Fruit fly (Drosophila melanogaster) whole organism, embryonic: ENCODE data around the gene Try29F.

Source experiments
- Antp ChIP-seq: fragments of 200-800 bp; sonication (Bioruptor generic); optimal IDR thresholded peaks from 3 replicates; lab custom pipeline; 2016; ENCODE audit warnings: missing biosample characterization, missing genetic modification characterization
- CG6765 ChIP-seq: fragments of 200-800 bp; sonication (Bioruptor generic); optimal IDR thresholded peaks from 3 replicates; lab custom pipeline; 2017; ENCODE audit warnings: missing biosample characterization, mild to moderate bottlenecking, missing genetic modification characterization
- CG9817 ChIP-seq: fragments of 200-800 bp; sonication (Bioruptor generic); optimal IDR thresholded peaks from 2 replicates; lab custom pipeline; 2018; ENCODE audit warnings: missing biosample characterization, mild to moderate bottlenecking, missing genetic modification characterization, moderate library complexity
- Mes4 ChIP-seq: fragments of 200-800 bp; sonication (Bioruptor generic); optimal IDR thresholded peaks from 2 replicates; lab custom pipeline; 2016; ENCODE audit warnings: missing biosample characterization, missing genetic modification characterization
- Sin3A ChIP-seq: fragments of >200 bp; optimal IDR thresholded peaks from 2 replicates; lab custom pipeline; 2018
- Stat92E ChIP-seq, 3 experiments: fragments of >200 bp in 2 of 3; fragments of 200-800 bp in 1 of 3; sonication (Bioruptor generic) in 1 of 3; optimal IDR thresholded peaks; 2 replicates each; lab custom pipeline; 2017 to 2019; ENCODE audit warnings: missing biosample characterization in 3 of 3, missing genetic modification characterization in 3 of 3, mild to moderate bottlenecking in 1 of 3, moderate library complexity in 1 of 3
- dm ChIP-seq: fragments of 200-800 bp; sonication (Bioruptor generic); optimal IDR thresholded peaks from 3 replicates; lab custom pipeline; 2016; ENCODE audit warnings: missing biosample characterization, missing genetic modification characterization
- dmrt11E ChIP-seq: fragments of 200-800 bp; sonication (Bioruptor generic); optimal IDR thresholded peaks from 3 replicates; lab custom pipeline; 2018; ENCODE audit warnings: missing biosample characterization, mild to moderate bottlenecking, missing genetic modification characterization, moderate library complexity
- fru ChIP-seq: fragments of >200 bp; optimal IDR thresholded peaks from 2 replicates; lab custom pipeline; 2017
- jing ChIP-seq: fragments of 200-800 bp; sonication (Bioruptor generic); optimal IDR thresholded peaks from 2 replicates; lab custom pipeline; 2018; ENCODE audit warnings: missing biosample characterization, mild to moderate bottlenecking, missing genetic modification characterization
- tin ChIP-seq: fragments of 200-800 bp; sonication (Bioruptor generic); optimal IDR thresholded peaks from 3 replicates; lab custom pipeline; 2016; ENCODE audit warnings: missing biosample characterization, missing genetic modification characterization

DNA sequence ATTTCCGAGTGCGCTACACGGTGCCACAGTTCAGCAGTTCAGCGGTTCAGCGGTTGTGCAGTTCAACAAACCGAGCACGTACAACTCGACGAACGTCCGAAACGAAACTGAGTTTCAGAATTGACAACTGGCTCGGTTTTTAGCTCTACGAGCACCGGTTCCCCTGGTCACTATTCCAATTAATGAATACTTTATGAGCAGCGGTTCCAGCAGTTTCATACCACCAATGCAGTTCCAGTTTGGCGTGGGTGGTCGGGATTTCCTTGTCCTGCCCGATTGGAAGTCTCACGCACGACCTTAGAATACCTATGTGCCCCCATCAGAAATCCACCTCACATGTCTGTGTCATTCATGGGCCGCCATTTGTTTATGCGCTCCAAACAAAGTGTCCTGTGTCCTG is 23.0 kb upstream of the Try29F start, which contains the start of gene CG9541:
- no peak for TF ChIP-seq Mes4 (GFP tag; lab: Kevin White, UChicago)
- TF ChIP-seq dm (GFP tag; lab: Kevin White, UChicago) = no peak
- no peak for TF ChIP-seq tin (GFP tag; lab: Kevin White, UChicago)
- no peak for TF ChIP-seq dmrt11E (tag; lab: Kevin White, UChicago)
- TF ChIP-seq Antp (GFP tag; lab: Kevin White, UChicago) = no peak
- no peak for TF ChIP-seq fru (lab: Kevin White, UChicago)
- no peak for TF ChIP-seq CG9817 (tag; lab: Kevin White, UChicago)
- TF ChIP-seq Sin3A (lab: Kevin White, UChicago) = no peak
- no peak for TF ChIP-seq CG6765 (GFP tag; lab: Kevin White, UChicago)
- no peak for TF ChIP-seq Stat92E (GFP tag; optimal IDR thresholded peaks at IDR 0.05; lab: Kevin White, UChicago)
- TF ChIP-seq jing (GFP tag; lab: Kevin White, UChicago) = no peak
